Worm (Caenorhabditis elegans) whole organism, midembryonic: ENCODE measurements around the gene Y39B6A.37.

Experiments
- T22C8.4 ChIP-seq: fragments of 200-800 bp; sonication (Bioruptor generic); IDR thresholded peaks from 2 replicates; pipeline ENCODE4 v1.3.6; 2022; ENCODE audit warnings: missing genetic modification characterization, missing compliant biosample characterization
- cog-1 ChIP-seq: sonication (generic microtip); optimal IDR thresholded peaks from 2 replicates; lab custom pipeline; 2016; ENCODE audit warnings: missing genetic modification characterization, missing compliant biosample characterization
- flt-1 ChIP-seq: fragments of 200-800 bp; sonication (Bioruptor generic); IDR thresholded peaks from 2 replicates; pipeline ENCODE4 v1.3.6; 2022; ENCODE audit warnings: missing genetic modification characterization, missing compliant biosample characterization
- klf-2 ChIP-seq: fragments of 200-800 bp; sonication (Bioruptor generic); conservative IDR thresholded peaks from 2 replicates; pipeline ENCODE4 v1.3.6; 2022; ENCODE audit warnings: missing genetic modification reagents, missing genetic modification characterization, missing compliant biosample characterization
- med-1 ChIP-seq: sonication (generic microtip); optimal IDR thresholded peaks from 2 replicates; lab custom pipeline; 2017; ENCODE audit warnings: missing genetic modification characterization, mild to moderate bottlenecking, missing compliant biosample characterization, antibody characterized with exemption, missing genetic modification reagents; ENCODE audit not compliant: insufficient read depth
- ref-1 ChIP-seq: fragments of 200-800 bp; sonication (Bioruptor generic); conservative IDR thresholded peaks from 2 replicates; pipeline ENCODE4 v1.3.6; 2022; ENCODE audit warnings: missing genetic modification reagents, missing genetic modification characterization, missing compliant biosample characterization
- tab-1 ChIP-seq: fragments of 200-800 bp; sonication (Bioruptor generic); IDR thresholded peaks from 2 replicates; pipeline ENCODE4 v1.3.6; 2022; ENCODE audit warnings: missing genetic modification characterization, missing compliant biosample characterization
- ztf-23 ChIP-seq: fragments of 200-800 bp; sonication (Bioruptor generic); IDR thresholded peaks from 2 replicates; pipeline ENCODE4 v1.3.6; 2022; ENCODE audit warnings: missing genetic modification reagents, missing genetic modification characterization, missing compliant biosample characterization
- ztf-29 ChIP-seq: fragments of 200-800 bp; sonication (Bioruptor generic); IDR thresholded peaks from 2 replicates; pipeline ENCODE4 v1.3.6; 2022; ENCODE audit warnings: missing genetic modification reagents, missing genetic modification characterization, missing compliant biosample characterization

The Y39B6A.37 gene

DNA sequence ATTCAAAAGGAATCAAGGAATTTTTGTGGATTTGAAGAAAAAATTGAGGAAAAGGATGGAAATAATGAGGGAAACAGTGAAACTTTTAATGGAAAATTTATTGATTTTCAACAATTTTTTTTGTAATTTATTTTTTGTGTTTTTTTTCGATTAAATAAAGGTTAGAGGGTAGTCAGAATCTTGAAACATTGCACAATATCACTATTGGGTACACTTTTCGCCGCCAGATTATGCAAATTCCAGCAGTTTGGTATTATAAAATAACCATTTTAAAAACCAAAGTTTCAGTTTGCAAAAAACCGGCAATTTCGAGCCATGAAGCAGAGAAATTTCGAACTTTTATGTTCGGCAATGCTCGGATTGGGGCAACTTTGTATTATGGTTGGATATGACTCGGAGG lies 40.8 kb downstream of the Y39B6A.37 start, which contains the start of gene Y39B6A.27:
Gene Y39B6A.27, plus strand, starts transcription at position 301 of the 400 bp plus-strand sequence.
- TF ChIP-seq tab-1 (GFP tag; lab: Robert Waterston, UW) (no peak), T22C8.4 (GFP tag; lab: Robert Waterston, UW) (no peak), klf-2 (GFP tag; lab: Robert Waterston, UW) (no peak), ztf-29 (GFP tag; lab: Robert Waterston, UW) (no peak), flt-1 (GFP tag; lab: Robert Waterston, UW) (no peak), ztf-23 (GFP tag; lab: Robert Waterston, UW) (no peak), ref-1 (GFP tag; lab: Robert Waterston, UW) (no peak), med-1 (GFP tag; lab: Kevin White, UChicago) (no peak), cog-1 (no peak)

DNA sequence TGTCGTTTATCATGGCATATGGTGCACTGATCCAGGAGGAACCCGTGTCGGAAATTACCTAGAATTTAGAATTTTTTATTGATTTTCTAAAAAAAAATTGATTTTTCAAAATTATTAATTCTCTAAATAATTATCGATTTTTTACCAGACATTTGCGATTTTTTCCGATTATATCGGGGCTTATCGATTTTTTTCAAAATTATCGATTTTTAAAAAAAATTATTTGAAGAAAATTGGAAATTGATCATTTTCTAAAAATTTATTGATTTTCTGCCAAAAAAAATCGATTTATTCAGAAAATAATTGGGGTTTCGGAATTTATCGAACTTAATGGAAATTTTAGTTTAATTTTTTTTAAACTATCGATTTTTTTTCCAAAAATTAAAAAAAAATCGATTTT lies 45.4 kb downstream of the Y39B6A.37 start:
- TF ChIP-seq T22C8.4 (GFP tag; lab: Robert Waterston, UW) (peak; percentile 74), flt-1 (GFP tag; lab: Robert Waterston, UW) (no peak), cog-1 (no peak), klf-2 (GFP tag; lab: Robert Waterston, UW) (no peak), tab-1 (GFP tag; lab: Robert Waterston, UW) (no peak), ztf-29 (GFP tag; lab: Robert Waterston, UW) (no peak)

DNA sequence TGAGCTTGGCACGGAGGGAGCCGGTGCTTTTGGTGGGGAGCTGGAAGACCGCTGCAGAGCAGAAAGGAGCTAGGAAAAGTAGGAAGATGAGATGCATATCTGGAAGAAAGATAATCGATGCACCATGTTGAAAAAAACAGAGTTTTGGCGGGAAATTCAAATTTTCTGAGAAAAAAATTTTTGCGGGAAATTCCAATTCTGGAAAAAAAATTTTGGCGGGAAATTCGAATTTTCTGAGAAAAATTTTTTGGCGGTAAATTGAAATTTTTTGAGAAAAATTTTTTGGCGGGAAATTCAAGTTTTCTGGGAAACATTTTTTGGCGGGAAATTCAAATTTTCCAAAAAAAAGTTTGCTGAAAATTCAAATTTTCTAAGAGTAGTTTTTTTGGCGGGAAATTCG lies 46.6 kb downstream of the Y39B6A.37 start, which contains the start of gene asp-17:
Gene asp-17, minus strand, starts transcription at position 101 of the 400 bp plus-strand sequence.
- no peak for TF ChIP-seq cog-1
- TF ChIP-seq med-1 (GFP tag; lab: Kevin White, UChicago): no peak
- TF ChIP-seq ztf-29 (GFP tag; lab: Robert Waterston, UW): no peak
- TF ChIP-seq tab-1 (GFP tag; lab: Robert Waterston, UW): no peak
- TF ChIP-seq flt-1 (GFP tag; lab: Robert Waterston, UW): no peak
- TF ChIP-seq ztf-23 (GFP tag; lab: Robert Waterston, UW): no peak
- no peak for TF ChIP-seq T22C8.4 (GFP tag; lab: Robert Waterston, UW)

DNA sequence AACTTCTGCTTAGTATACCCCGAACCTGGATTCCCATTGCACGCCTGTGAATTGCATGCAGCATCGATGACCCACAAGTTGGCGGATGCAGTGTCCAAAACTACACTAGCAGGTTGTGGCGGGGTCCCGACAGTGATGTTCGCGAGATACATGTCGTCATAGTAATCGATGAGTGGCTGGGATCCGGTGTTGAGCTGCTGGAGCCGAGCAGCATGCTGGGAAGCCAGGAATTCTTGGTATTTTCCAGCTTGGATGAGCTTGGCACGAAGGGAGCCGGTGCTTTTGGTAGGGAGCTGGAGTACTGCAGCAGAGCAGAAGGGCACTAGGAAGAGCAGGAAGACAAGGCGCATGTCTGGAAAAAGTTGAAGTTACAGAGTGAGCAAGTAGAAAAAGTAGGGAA lies 51.6 kb downstream of the Y39B6A.37 start, which contains the start of gene asp-16:
Gene asp-16, minus strand, starts transcription at position 350 of the 400 bp plus-strand sequence.
- TF ChIP-seq tab-1 (GFP tag; lab: Robert Waterston, UW) (0 out of 2 replicates have a peak, but pooled peaks have one; percentile 20), ztf-29 (GFP tag; lab: Robert Waterston, UW) (no peak)
